Fruit fly (Drosophila melanogaster) S2 (cell line): ENCODE data around the gene CG14435.

Experiments
- CG8478 ChIP-seq: fragments of >200 bp; optimal IDR thresholded peaks from 2 replicates; lab custom pipeline; 2018
- CTCF ChIP-seq, 2 experiments: fragments of >200 bp; optimal IDR thresholded peaks; 2 replicates each; lab custom pipeline; 2018

dm6 chrX:6868024-6868628 lies 24.4 kb upstream of the CG14435 start:
- TF ChIP-seq CG8478 (lab: Kevin White, UChicago) (no peak), CTCF (optimal IDR thresholded peaks at IDR 0.05; lab: Kevin White, UChicago) (no peak)
